Worm (Caenorhabditis elegans): Measurements from ENCODE around the gene bra-2.
A peak's percentile ranks its signal among the peaks of the same experiment; 100 is the strongest.

bra-2 gene

DNA sequence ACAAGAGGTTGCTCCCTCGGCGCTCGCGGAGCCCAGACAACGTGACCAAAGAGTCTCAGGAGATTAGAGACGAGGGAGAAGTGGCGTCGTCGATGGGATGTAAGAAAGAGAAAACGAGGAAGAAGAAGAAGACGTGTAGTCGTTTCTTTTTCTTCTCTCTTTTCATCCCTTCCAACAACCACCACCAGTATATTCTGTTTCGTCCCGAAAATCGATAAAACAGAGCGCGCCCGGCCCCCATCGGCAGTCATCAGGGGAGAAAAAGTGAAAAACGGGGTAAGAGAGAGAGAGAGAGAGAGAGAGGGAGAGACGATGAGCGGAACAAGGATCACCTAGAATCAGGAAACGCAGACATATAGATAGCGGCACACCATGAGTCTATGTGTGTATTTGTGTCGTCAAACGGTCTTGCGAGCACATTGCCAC lies 23.2 kb upstream of the bra-2 start (continued):
- no peak for TF ChIP-seq F23B12.7 (tag; optimal IDR thresholded peaks at IDR 0.05; ENCODE audit: insufficient read depth)
- TF ChIP-seq attf-5 (GFP tag; optimal IDR thresholded peaks at IDR 0.05), result peak; percentile 83
- no peak for TF ChIP-seq lsl-1 (GFP tag; optimal IDR thresholded peaks at IDR 0.05)
- 0 out of 2 replicates have a peak, but pooled peaks have one; percentile 53 for TF ChIP-seq nfyb-1 (GFP tag; IDR thresholded peaks at IDR 0.05)
- TF ChIP-seq ccch-3 (GFP tag; optimal IDR thresholded peaks at IDR 0.05), result no peak
- TF ChIP-seq attf-3 (GFP tag; conservative IDR thresholded peaks at IDR 0.05), result 0 out of 2 replicates have a peak, but pooled peaks have one; percentile 26
- TF ChIP-seq Y79H2A.3 (GFP tag; conservative IDR thresholded peaks at IDR 0.05), result no peak
- TF ChIP-seq lin-26 (GFP tag; IDR thresholded peaks at IDR 0.05), result peak; percentile 74; the same call in 1 of the 2 replicates
- peak; percentile 38; the same call in 1 of the 2 replicates for TF ChIP-seq B0336.3 (GFP tag; IDR thresholded peaks at IDR 0.05)
- TF ChIP-seq zim-3 (tag; optimal IDR thresholded peaks at IDR 0.05), result no peak
- no peak for TF ChIP-seq hmg-20 (GFP tag; IDR thresholded peaks at IDR 0.05)
- no peak for TF ChIP-seq dpff-1 (tag; optimal IDR thresholded peaks at IDR 0.05)
- TF ChIP-seq ceh-27 (GFP tag; optimal IDR thresholded peaks at IDR 0.05), result peak; percentile 80
- no peak for TF ChIP-seq bed-2 (GFP tag; IDR thresholded peaks at IDR 0.05)
- TF ChIP-seq madf-3 (GFP tag; IDR thresholded peaks at IDR 0.05), result no peak
- no peak for TF ChIP-seq snpc-1.1 (tag; optimal IDR thresholded peaks at IDR 0.05; ENCODE audit: insufficient read depth)
- TF ChIP-seq sea-2 (GFP tag; IDR thresholded peaks at IDR 0.05), result no peak
- TF ChIP-seq ztf-26 (tag; optimal IDR thresholded peaks at IDR 0.05), result peak; percentile 56
- no peak for TF ChIP-seq B0035.1 (tag; optimal IDR thresholded peaks at IDR 0.05)
- TF ChIP-seq F52B5.7 (tag; optimal IDR thresholded peaks at IDR 0.05), result no peak
- TF ChIP-seq madf-6 (GFP tag; IDR thresholded peaks at IDR 0.05), result no peak
- peak; percentile 88 for TF ChIP-seq hmg-1.2 (GFP tag; IDR thresholded peaks at IDR 0.05)
- TF ChIP-seq nhr-27 (tag; optimal IDR thresholded peaks at IDR 0.05), result no peak
- TF ChIP-seq nhr-80 (tag; optimal IDR thresholded peaks at IDR 0.05), result peak; percentile 75
- no peak for TF ChIP-seq ceh-40 (GFP tag; IDR thresholded peaks at IDR 0.05)
- no peak for TF ChIP-seq ztf-3 (GFP tag; optimal IDR thresholded peaks at IDR 0.05)
- TF ChIP-seq ztf-25 (GFP tag; IDR thresholded peaks at IDR 0.05), result no peak
- TF ChIP-seq akir-1 (GFP tag; optimal IDR thresholded peaks at IDR 0.05), result no peak
- no peak for TF ChIP-seq sdz-38 (tag; optimal IDR thresholded peaks at IDR 0.05)
- TF ChIP-seq lsy-27 (tag; optimal IDR thresholded peaks at IDR 0.05; ENCODE audit: borderline replicate concordance, insufficient read depth), result no peak
- peak; percentile 57; the same call in 1 of the 2 replicates for TF ChIP-seq ekl-4 (GFP tag; IDR thresholded peaks at IDR 0.05)
- no peak for TF ChIP-seq ceh-79 (tag; optimal IDR thresholded peaks at IDR 0.05)
- TF ChIP-seq athp-1 (tag; optimal IDR thresholded peaks at IDR 0.05), result no peak
- peak; percentile 45 for TF ChIP-seq chd-7 (tag; optimal IDR thresholded peaks at IDR 0.05)
- TF ChIP-seq nfya-2 (GFP tag; IDR thresholded peaks at IDR 0.05), result no peak
- no peak for TF ChIP-seq attf-6 (GFP tag; IDR thresholded peaks at IDR 0.05)
- no peak for TF ChIP-seq egl-44 (GFP tag; IDR thresholded peaks at IDR 0.05)
- peak; percentile 77 for TF ChIP-seq K12H6.12 (tag; optimal IDR thresholded peaks at IDR 0.05)
- TF ChIP-seq F10E7.11 (tag; optimal IDR thresholded peaks at IDR 0.05), result no peak
- TF ChIP-seq atf-7 (tag; optimal IDR thresholded peaks at IDR 0.05), result no peak
- TF ChIP-seq tbp1 (GFP tag; optimal IDR thresholded peaks at IDR 0.05), result no peak
- TF ChIP-seq ztf-18 (tag; optimal IDR thresholded peaks at IDR 0.05), result no peak
- TF ChIP-seq pha-4 (tag; optimal IDR thresholded peaks at IDR 0.05), result no peak
- TF ChIP-seq xnd-1 (tag; optimal IDR thresholded peaks at IDR 0.05), result no peak
- TF ChIP-seq somi-1 (GFP tag; optimal IDR thresholded peaks at IDR 0.05), result no peak
- no peak for TF ChIP-seq let-607 (tag; optimal IDR thresholded peaks at IDR 0.05)
- TF ChIP-seq ceh-58 (GFP tag; IDR thresholded peaks at IDR 0.05), result no peak
- no peak for TF ChIP-seq F22D6.2 (tag; optimal IDR thresholded peaks at IDR 0.05)
- TF ChIP-seq lin-35 (GFP tag; optimal IDR thresholded peaks at IDR 0.05), result peak in 1 of 3 experiments; percentile 41
